Fruit fly (Drosophila melanogaster) whole organism, embryonic: Measurements from ENCODE around the gene CG10486.

ENCODE experiments used
- Adf1 ChIP-seq: fragments of 200-800 bp; sonication (Bioruptor generic); IDR thresholded peaks from 2 replicates; pipeline ENCODE4 v1.3.6; 2022; ENCODE audit warnings: missing biosample characterization, missing genetic modification characterization
- Atf-2 ChIP-seq: fragments of 200-800 bp; sonication (Bioruptor generic); optimal IDR thresholded peaks from 2 replicates; lab custom pipeline; 2016; ENCODE audit warnings: missing biosample characterization, missing genetic modification characterization
- Bdp1 ChIP-seq: fragments of 200-800 bp; sonication (Bioruptor generic); optimal IDR thresholded peaks from 3 replicates; lab custom pipeline; 2016; ENCODE audit warnings: missing biosample characterization, missing genetic modification characterization
- CG10431 ChIP-seq: fragments of 200-800 bp; sonication (Bioruptor generic); optimal IDR thresholded peaks from 3 replicates; lab custom pipeline; 2018; ENCODE audit warnings: missing biosample characterization, mild to moderate bottlenecking, missing genetic modification characterization
- CG10543 ChIP-seq: fragments of 200-800 bp; sonication (Bioruptor generic); optimal IDR thresholded peaks from 3 replicates; lab custom pipeline; 2017; ENCODE audit warnings: missing biosample characterization, mild to moderate bottlenecking, missing genetic modification characterization, moderate library complexity
- CG11723 ChIP-seq: fragments of 200-800 bp; sonication (Bioruptor generic); optimal IDR thresholded peaks from 2 replicates; lab custom pipeline; 2017; ENCODE audit warnings: missing biosample characterization, mild to moderate bottlenecking, missing genetic modification characterization
- CG12769 ChIP-seq: fragments of 200-800 bp; sonication (Bioruptor generic); optimal IDR thresholded peaks from 2 replicates; lab custom pipeline; 2019; ENCODE audit warnings: missing biosample characterization, mild to moderate bottlenecking, missing genetic modification characterization, moderate library complexity
- CG14667 ChIP-seq: fragments of 200-800 bp; sonication (Bioruptor generic); IDR thresholded peaks from 2 replicates; pipeline ENCODE4 v1.3.6; 2022; ENCODE audit warnings: missing biosample characterization, missing genetic modification characterization
- CG3407 ChIP-seq: fragments of 200-800 bp; sonication (Bioruptor generic); optimal IDR thresholded peaks from 2 replicates; lab custom pipeline; 2018; ENCODE audit warnings: missing biosample characterization, mild to moderate bottlenecking, missing genetic modification characterization
- CG4328 ChIP-seq: fragments of 200-800 bp; sonication (Bioruptor generic); optimal IDR thresholded peaks from 3 replicates; lab custom pipeline; 2017; ENCODE audit warnings: missing biosample characterization, missing genetic modification reagents, missing genetic modification characterization
- CG4854 ChIP-seq: fragments of 200-800 bp; sonication (Bioruptor generic); optimal IDR thresholded peaks from 2 replicates; lab custom pipeline; 2016; ENCODE audit warnings: missing biosample characterization, missing genetic modification characterization, inconsistent platforms
- CG6813 ChIP-seq: fragments of 200-800 bp; sonication (Bioruptor generic); optimal IDR thresholded peaks from 2 replicates; lab custom pipeline; 2017; ENCODE audit warnings: missing biosample characterization, missing genetic modification characterization, mild to moderate bottlenecking, moderate library complexity, missing genetic modification reagents
- CG7556 ChIP-seq: fragments of 200-800 bp; sonication (Bioruptor generic); optimal IDR thresholded peaks from 2 replicates; lab custom pipeline; 2017; ENCODE audit warnings: missing biosample characterization, mild to moderate bottlenecking, missing genetic modification characterization
- CG8281 ChIP-seq: fragments of 200-800 bp; sonication (Bioruptor generic); optimal IDR thresholded peaks from 2 replicates; lab custom pipeline; 2018; ENCODE audit warnings: missing biosample characterization, mild to moderate bottlenecking, missing genetic modification characterization, moderate library complexity
- CG8924 ChIP-seq: fragments of 200-800 bp; optimal IDR thresholded peaks from 3 replicates; lab custom pipeline; 2019; ENCODE audit warnings: missing biosample characterization, mild to moderate bottlenecking, missing genetic modification characterization, moderate library complexity
- Dip2 ChIP-seq: fragments of 200-800 bp; sonication (Bioruptor generic); IDR thresholded peaks from 2 replicates; pipeline ENCODE4 v1.3.6; 2022; ENCODE audit warnings: missing biosample characterization, missing genetic modification characterization
- HHEX ChIP-seq: fragments of 200-800 bp; sonication (Bioruptor generic); optimal IDR thresholded peaks from 3 replicates; lab custom pipeline; 2017; ENCODE audit warnings: missing biosample characterization, mild to moderate bottlenecking, missing genetic modification characterization, missing genetic modification reagents
- Hr78 ChIP-seq, 2 experiments: fragments of 200-800 bp in 1 of 2; fragments of >200 bp in 1 of 2; sonication (Bioruptor generic) in 1 of 2; optimal IDR thresholded peaks; 2 replicates each; lab custom pipeline; 2017 to 2019; ENCODE audit warnings: missing biosample characterization in 2 of 2, missing genetic modification characterization in 2 of 2, mild to moderate bottlenecking in 1 of 2, moderate library complexity in 1 of 2
- MESR4 ChIP-seq: fragments of 200-800 bp; sonication (Bioruptor generic); optimal IDR thresholded peaks from 2 replicates; lab custom pipeline; 2018; ENCODE audit warnings: missing biosample characterization, mild to moderate bottlenecking, missing genetic modification characterization, moderate library complexity
- Med ChIP-seq: fragments of 200-800 bp; sonication (Bioruptor generic); peaks from one replicate; lab custom pipeline; 2016; ENCODE audit warnings: missing biosample characterization, missing genetic modification characterization, mild to moderate bottlenecking, inconsistent platforms, moderate library complexity
- Sry-β ChIP-seq: fragments of 200-800 bp; sonication (Bioruptor generic); optimal IDR thresholded peaks from 2 replicates; lab custom pipeline; 2018; ENCODE audit warnings: missing biosample characterization, mild to moderate bottlenecking, missing genetic modification characterization, moderate library complexity
- Vsx1 ChIP-seq: fragments of 200-800 bp; sonication (Bioruptor generic); optimal IDR thresholded peaks from 2 replicates; lab custom pipeline; 2017; ENCODE audit warnings: missing biosample characterization, mild to moderate bottlenecking, missing genetic modification characterization, missing genetic modification reagents
- Xrp1 ChIP-seq: fragments of 200-800 bp; sonication (Bioruptor generic); IDR thresholded peaks from 2 replicates; pipeline ENCODE4 v1.3.6; 2022; ENCODE audit warnings: missing biosample characterization, missing genetic modification characterization
- ase ChIP-seq: fragments of 200-800 bp; sonication (Bioruptor generic); IDR thresholded peaks from 3 replicates; pipeline ENCODE4 v1.3.6; 2022; ENCODE audit warnings: missing biosample characterization, missing genetic modification characterization
- bab2 ChIP-seq: fragments of 200-800 bp; sonication (Bioruptor generic); optimal IDR thresholded peaks from 2 replicates; lab custom pipeline; 2016; ENCODE audit warnings: missing biosample characterization, missing genetic modification characterization
- bowl ChIP-seq: fragments of 200-800 bp; sonication (Bioruptor generic); IDR thresholded peaks from 2 replicates; pipeline ENCODE4 v1.3.6; 2022; ENCODE audit warnings: missing biosample characterization, missing genetic modification characterization
- ci ChIP-seq: fragments of 200-800 bp; sonication (Bioruptor generic); IDR thresholded peaks from 3 replicates; pipeline ENCODE4 v1.3.6; 2022; ENCODE audit warnings: missing biosample characterization, missing genetic modification characterization
- crol ChIP-seq: fragments of 200-800 bp; sonication (Bioruptor generic); IDR thresholded peaks from 2 replicates; pipeline ENCODE4 v1.3.6; 2022; ENCODE audit warnings: missing biosample characterization, missing genetic modification characterization
- crp ChIP-seq, 2 experiments: fragments of 200-800 bp; sonication (Bioruptor generic); optimal IDR thresholded peaks; 2 replicates in 1 of 2; 3 replicates in 1 of 2; lab custom pipeline; 2017; ENCODE audit warnings: missing biosample characterization in 2 of 2, missing genetic modification characterization in 2 of 2, mild to moderate bottlenecking in 1 of 2, moderate library complexity in 1 of 2
- dm ChIP-seq: fragments of 200-800 bp; sonication (Bioruptor generic); optimal IDR thresholded peaks from 3 replicates; lab custom pipeline; 2016; ENCODE audit warnings: missing biosample characterization, missing genetic modification characterization
- ewg ChIP-seq: fragments of 200-800 bp; sonication (Bioruptor generic); optimal IDR thresholded peaks from 3 replicates; lab custom pipeline; 2017; ENCODE audit warnings: mild to moderate bottlenecking, missing biosample characterization, missing genetic modification reagents, missing genetic modification characterization
- gem ChIP-seq: fragments of 200-800 bp; sonication (Bioruptor generic); optimal IDR thresholded peaks from 2 replicates; lab custom pipeline; 2019; ENCODE audit warnings: missing biosample characterization, mild to moderate bottlenecking, missing genetic modification characterization, moderate library complexity
- grn ChIP-seq: fragments of 200-800 bp; sonication (Bioruptor generic); optimal IDR thresholded peaks from 3 replicates; lab custom pipeline; 2017; ENCODE audit warnings: missing biosample characterization, missing genetic modification characterization
- h ChIP-seq: fragments of >200 bp; optimal IDR thresholded peaks from 2 replicates; lab custom pipeline; 2017
- lab ChIP-seq: fragments of 200-800 bp; sonication (Bioruptor generic); optimal IDR thresholded peaks from 3 replicates; lab custom pipeline; 2017; ENCODE audit warnings: missing biosample characterization, missing genetic modification characterization, mild to moderate bottlenecking, moderate library complexity, missing genetic modification reagents
- repo ChIP-seq: fragments of 200-800 bp; sonication (Bioruptor generic); optimal IDR thresholded peaks from 2 replicates; lab custom pipeline; 2016; ENCODE audit warnings: missing biosample characterization, missing genetic modification characterization
- stwl ChIP-seq: fragments of 200-800 bp; sonication (Bioruptor generic); optimal IDR thresholded peaks from 3 replicates; lab custom pipeline; 2018; ENCODE audit warnings: missing biosample characterization, mild to moderate bottlenecking, missing genetic modification characterization, moderate library complexity

Gene CG10486

DNA sequence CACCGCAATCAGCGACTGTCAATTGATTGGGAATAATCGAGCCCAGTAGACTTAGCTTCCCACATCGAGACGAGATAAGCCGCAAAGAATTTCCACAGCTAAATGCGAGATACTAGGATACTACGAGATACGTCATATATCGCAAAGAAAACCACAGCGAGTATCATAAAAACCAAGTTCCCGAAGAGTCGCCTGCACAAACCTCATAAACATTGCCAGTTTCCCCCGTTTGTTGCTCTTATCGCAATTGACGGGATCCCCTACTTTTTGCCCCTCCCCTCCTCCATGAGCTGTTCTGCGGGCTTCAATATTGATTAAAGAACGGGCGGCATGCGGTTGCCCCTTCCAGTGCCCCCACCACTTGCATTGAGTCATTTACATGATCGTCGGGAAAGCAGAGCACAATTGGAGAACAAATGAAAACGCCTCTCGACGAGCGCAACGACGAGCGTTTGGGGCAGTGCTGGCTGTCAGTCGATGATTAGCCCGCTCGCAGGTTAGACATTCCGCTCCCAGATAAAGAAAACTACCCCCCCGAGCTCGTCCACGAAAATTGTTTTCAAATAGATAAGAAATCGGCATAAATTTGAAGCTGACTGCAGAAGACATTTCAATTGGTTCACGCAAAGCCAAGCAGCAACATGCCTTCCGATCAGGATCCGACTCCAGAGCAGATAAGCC lies 15.6 kb upstream of the CG10486 start, which contains the start of gene CG32407 (continued):
- no peak for TF ChIP-seq bowl (GFP tag; lab: Robert Waterston, UW)
- peak in 1 of 2 experiments; percentile 4 for TF ChIP-seq Hr78 (GFP tag; optimal IDR thresholded peaks at IDR 0.05; lab: Kevin White, UChicago)
- no peak; the same call in 2 of the 3 replicates for TF ChIP-seq ci (GFP tag; lab: Robert Waterston, UW)
- TF ChIP-seq crol (GFP tag; lab: Robert Waterston, UW) = peak; percentile 96
- no peak for TF ChIP-seq CG4328 (GFP tag; lab: Kevin White, UChicago)
- peak; percentile 64 for TF ChIP-seq CG10543 (GFP tag; lab: Kevin White, UChicago)
- no peak for TF ChIP-seq Sry-β (GFP tag; lab: Kevin White, UChicago)
- TF ChIP-seq CG7556 (GFP tag; lab: Kevin White, UChicago) = no peak
- TF ChIP-seq CG3407 = peak; percentile 34
- 0 out of 2 replicates have a peak, but pooled peaks have one; percentile 20 for TF ChIP-seq Xrp1 (GFP tag; lab: Robert Waterston, UW)
- no peak for TF ChIP-seq CG4854 (GFP tag; lab: Kevin White, UChicago)
- TF ChIP-seq CG6813 (GFP tag; lab: Kevin White, UChicago) = peak; percentile 2
- TF ChIP-seq stwl = no peak
- TF ChIP-seq bab2 (GFP tag; lab: Kevin White, UChicago) = no peak
- TF ChIP-seq repo (GFP tag; lab: Kevin White, UChicago) = peak; percentile 2
- TF ChIP-seq lab (GFP tag; lab: Kevin White, UChicago) = peak; percentile 44
- peak; percentile 37 for TF ChIP-seq grn (GFP tag; lab: Kevin White, UChicago)
- TF ChIP-seq CG11723 (GFP tag; lab: Kevin White, UChicago) = peak; percentile 18
- peak; percentile 23 for TF ChIP-seq HHEX (GFP tag; lab: Kevin White, UChicago)
- TF ChIP-seq Med (GFP tag; lab: Kevin White, UChicago) = peak; percentile 47
- TF ChIP-seq Bdp1 (GFP tag; lab: Kevin White, UChicago) = no peak
- TF ChIP-seq CG14667 = no peak
- TF ChIP-seq Vsx1 (GFP tag; lab: Kevin White, UChicago) = peak; percentile 72
- TF ChIP-seq ewg = no peak
- peak; percentile 6 for TF ChIP-seq gem
- no peak for TF ChIP-seq Dip2 (GFP tag; lab: Robert Waterston, UW)
- TF ChIP-seq CG8924 = no peak
- peak; percentile 36; the same call in 1 of the 2 replicates for TF ChIP-seq Adf1 (GFP tag; lab: Robert Waterston, UW)
- peak; percentile 4 for TF ChIP-seq dm (GFP tag; lab: Kevin White, UChicago)
- no peak for TF ChIP-seq Atf-2

DNA sequence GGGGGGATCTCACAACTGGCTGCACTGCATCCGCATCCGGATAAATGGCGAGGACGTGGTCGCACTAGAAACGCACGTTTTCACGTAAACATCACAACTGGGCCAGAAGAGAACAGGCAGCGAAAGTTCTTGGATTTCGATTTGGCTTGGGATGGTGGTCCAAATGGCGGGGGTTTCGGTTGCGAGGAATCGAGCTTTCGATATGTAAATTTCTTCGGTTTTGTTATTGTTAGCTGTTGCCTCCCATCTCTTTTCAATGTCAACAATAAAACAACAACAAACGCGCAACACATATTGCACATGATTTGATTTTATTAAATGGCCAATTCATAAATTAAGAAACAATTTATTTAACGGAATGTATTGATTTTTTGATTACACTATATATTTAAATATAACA lies 14.7 kb upstream of the CG10486 start, which contains the start of gene PXo:
Gene PXo, minus strand, starts transcription at position 101 of the 400 bp plus-strand sequence.
- peak; percentile 1 for TF ChIP-seq MESR4
- TF ChIP-seq crol (GFP tag; lab: Robert Waterston, UW) = peak; percentile 67
- no peak for TF ChIP-seq ase (GFP tag; lab: Robert Waterston, UW)
- TF ChIP-seq CG12769 (tag; lab: Kevin White, UChicago) = peak; percentile 10
- no peak for TF ChIP-seq CG8281 (tag; lab: Kevin White, UChicago)
- peak in 1 of 2 experiments; percentile 31 for TF ChIP-seq crp (GFP tag; optimal IDR thresholded peaks at IDR 0.05; lab: Kevin White, UChicago)
- TF ChIP-seq CG10431 (GFP tag; lab: Kevin White, UChicago) = no peak
- no peak for TF ChIP-seq h (lab: Kevin White, UChicago)
